Worm (Caenorhabditis elegans) whole organism, L2 larva: ENCODE data around the gene cdk-1.

Experiments
- egl-27 ChIP-seq: sonication (generic microtip); optimal IDR thresholded peaks from 3 replicates; lab custom pipeline; 2017; ENCODE audit warnings: missing biosample characterization, missing genetic modification reagents, missing genetic modification characterization
- lin-11 ChIP-seq: fragments of 150-350 bp; sonication (generic microtip); optimal IDR thresholded peaks from 2 replicates; lab custom pipeline; 2014; ENCODE audit warnings: missing biosample characterization, missing genetic modification characterization, inconsistent platforms, mixed read lengths
- nhr-11 ChIP-seq: fragments of 150-350 bp; optimal IDR thresholded peaks from 2 replicates; lab custom pipeline; 2014; ENCODE audit warnings: missing biosample characterization, missing genetic modification characterization
- nhr-237 ChIP-seq: fragments of 150-350 bp; optimal IDR thresholded peaks from 2 replicates; lab custom pipeline; 2014; ENCODE audit warnings: missing biosample characterization, missing genetic modification characterization
- nhr-77 ChIP-seq: fragments of 150-350 bp; optimal IDR thresholded peaks from 2 replicates; lab custom pipeline; 2014; ENCODE audit warnings: missing biosample characterization, missing genetic modification characterization
- snpc-4 ChIP-seq: fragments of 150-350 bp; optimal IDR thresholded peaks from 2 replicates; lab custom pipeline; 2014; ENCODE audit warnings: missing biosample characterization, missing genetic modification characterization
- ztf-4 ChIP-seq: fragments of 150-350 bp; optimal IDR thresholded peaks from 2 replicates; lab custom pipeline; 2014; ENCODE audit warnings: missing biosample characterization, missing genetic modification characterization

DNA sequence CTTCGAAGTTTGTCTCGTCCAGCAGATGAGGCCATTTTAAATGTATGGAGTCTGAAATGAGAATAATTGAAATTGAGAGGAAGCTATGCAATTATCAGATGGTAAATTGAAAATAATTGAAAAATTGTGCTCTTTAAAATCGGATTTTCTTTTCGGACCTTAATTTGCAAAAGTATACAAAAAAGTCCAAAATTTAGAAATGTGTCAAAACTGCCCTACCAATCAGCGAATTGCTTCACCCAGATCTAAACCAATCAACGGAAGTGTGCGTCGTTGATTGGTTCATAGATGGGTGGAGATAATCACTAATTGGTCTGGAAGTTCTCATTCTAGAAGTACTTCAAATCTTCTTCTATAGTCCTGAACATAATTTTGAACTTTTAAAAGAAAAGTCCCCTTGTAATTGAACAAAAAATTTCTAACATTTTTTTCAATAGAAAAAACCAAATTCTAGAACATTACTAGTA, 42.4 kb downstream of the cdk-1 start, which contains the start of gene R10E11.5:
- TF ChIP-seq nhr-237: no peak
- no peak for TF ChIP-seq nhr-77 (tag; lab: Kevin White, UChicago)
- TF ChIP-seq lin-11: no peak
- no peak for TF ChIP-seq egl-27
- TF ChIP-seq snpc-4: no peak
- no peak for TF ChIP-seq ztf-4 (tag; lab: Kevin White, UChicago)
- TF ChIP-seq nhr-11 (tag; lab: Kevin White, UChicago): no peak
